Fruit fly (Drosophila melanogaster): ENCODE data around the gene Atac1.

The Atac1 gene

DNA sequence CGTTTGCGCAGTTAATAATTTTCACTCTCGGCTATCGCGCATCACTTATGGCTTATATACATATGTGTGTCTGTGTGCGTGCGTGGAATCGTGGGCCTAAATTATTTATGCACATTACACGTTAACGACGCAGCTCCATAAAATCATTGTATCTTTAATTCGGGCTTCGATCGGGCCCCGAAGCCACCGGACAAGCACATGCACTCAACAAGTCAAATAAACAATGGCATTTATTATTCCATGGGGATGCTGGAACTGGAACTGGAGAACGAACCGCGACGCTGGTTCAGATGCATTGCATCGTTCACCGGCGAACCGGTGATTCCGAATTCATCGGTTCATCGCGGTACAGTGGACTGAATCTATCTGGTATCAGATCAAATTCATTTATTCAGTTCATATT, 11.6 kb downstream of the Atac1 start, which contains the start of gene ihog (continued):
- TF ChIP-seq CG4854 (GFP tag; optimal IDR thresholded peaks at IDR 0.05), result no peak
- TF ChIP-seq HmgD (GFP tag; optimal IDR thresholded peaks at IDR 0.05), result no peak
- peak; percentile 32 for TF ChIP-seq trem (tag; optimal IDR thresholded peaks at IDR 0.05)
- no peak for TF ChIP-seq crp (GFP tag; optimal IDR thresholded peaks at IDR 0.05)
- TF ChIP-seq HLHmδ (GFP tag; optimal IDR thresholded peaks at IDR 0.05), result no peak
- TF ChIP-seq H15 (GFP tag; IDR thresholded peaks at IDR 0.05), result no peak
- TF ChIP-seq tap (tag; optimal IDR thresholded peaks at IDR 0.05), result peak; percentile 46
- no peak for TF ChIP-seq hkb (optimal IDR thresholded peaks at IDR 0.05)
- no peak for TF ChIP-seq hkb (GFP tag; IDR thresholded peaks at IDR 0.05)
- no peak for TF ChIP-seq CG1024 (GFP tag; IDR thresholded peaks at IDR 0.05)

DNA sequence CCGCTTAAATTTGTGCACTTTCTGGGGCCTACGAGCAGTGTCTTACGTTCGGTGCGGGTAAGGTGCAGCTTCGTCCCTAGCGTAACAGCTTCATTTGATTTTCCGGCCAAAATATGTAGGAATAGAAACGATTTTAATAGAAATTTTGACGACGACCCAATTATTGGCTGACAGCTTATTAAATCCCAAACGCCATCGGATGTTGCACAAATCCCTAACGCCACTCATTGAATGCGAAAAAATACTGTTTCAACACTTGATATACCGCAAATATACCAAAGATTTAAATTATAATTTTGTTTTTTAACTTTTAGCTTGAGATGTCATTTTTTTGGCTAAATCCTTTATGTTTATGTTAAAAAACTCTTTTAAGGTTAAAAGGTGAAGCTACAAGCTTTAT, 15.0 kb downstream of the Atac1 start, which contains the start of gene Fgop2:
TSS of gene Fgop2 (minus strand) at position 202 of the 400 bp plus-strand sequence.
- TF ChIP-seq pan (optimal IDR thresholded peaks at IDR 0.05), result no peak
- no peak for TF ChIP-seq pan (GFP tag; optimal IDR thresholded peaks at IDR 0.05 in 1 of 2, IDR thresholded peaks at IDR 0.05 in 1 of 2)
- TF ChIP-seq CG13287 (GFP tag; IDR thresholded peaks at IDR 0.05; ENCODE audit: partially characterized antibody), result peak; percentile 38; the same call in 1 of the 2 replicates
- TF ChIP-seq CG14050 (GFP tag; IDR thresholded peaks at IDR 0.05), result no peak
- TF ChIP-seq Hr3 (GFP tag; optimal IDR thresholded peaks at IDR 0.05), result peak; percentile 36
- TF ChIP-seq CG30020 (tag; optimal IDR thresholded peaks at IDR 0.05), result peak; percentile 13
- no peak for TF ChIP-seq Nf-YC (tag; optimal IDR thresholded peaks at IDR 0.05)
- TF ChIP-seq CG2712 (tag; optimal IDR thresholded peaks at IDR 0.05), result peak; percentile 4
- TF ChIP-seq BEAF-32 (GFP tag; optimal IDR thresholded peaks at IDR 0.05), result peak; percentile 25
- TF ChIP-seq CG2116 (GFP tag; optimal IDR thresholded peaks at IDR 0.05), result peak; percentile 6
- peak; percentile 72 for TF ChIP-seq YL-1 (GFP tag; optimal IDR thresholded peaks at IDR 0.05)
- TF ChIP-seq CG12236 (GFP tag; optimal IDR thresholded peaks at IDR 0.05), result no peak
- peak; percentile 69 for TF ChIP-seq MBD-R2 (GFP tag; IDR thresholded peaks at IDR 0.05)
- peak; percentile 31 for TF ChIP-seq cad (GFP tag; optimal IDR thresholded peaks at IDR 0.05)
- peak; percentile 81 for TF ChIP-seq MESR4 (GFP tag; optimal IDR thresholded peaks at IDR 0.05)
- TF ChIP-seq CG9797 (GFP tag; optimal IDR thresholded peaks at IDR 0.05), result peak; percentile 70
- peak; percentile 26 for TF ChIP-seq CG12659 (GFP tag; optimal IDR thresholded peaks at IDR 0.05)
- TF ChIP-seq phol (tag; optimal IDR thresholded peaks at IDR 0.05), result peak; percentile 15
- no peak for TF ChIP-seq dati (GFP tag; IDR thresholded peaks at IDR 0.05)
- peak; percentile 91 for TF ChIP-seq gfzf (GFP tag; optimal IDR thresholded peaks at IDR 0.05)
- TF ChIP-seq CG10147 (GFP tag; optimal IDR thresholded peaks at IDR 0.05), result no peak
- TF ChIP-seq CG12071 (GFP tag; optimal IDR thresholded peaks at IDR 0.05), result no peak
- peak; percentile 41 for TF ChIP-seq trem (tag; optimal IDR thresholded peaks at IDR 0.05)
- peak; percentile 30 for TF ChIP-seq CG10267 (tag; optimal IDR thresholded peaks at IDR 0.05)
- no peak for TF ChIP-seq Ssrp (tag; optimal IDR thresholded peaks at IDR 0.05)
- TF ChIP-seq CG15601 (tag; optimal IDR thresholded peaks at IDR 0.05), result peak; percentile 49
- TF ChIP-seq CG14710 (tag; optimal IDR thresholded peaks at IDR 0.05), result peak; percentile 41
- no peak for TF ChIP-seq exex (tag; optimal IDR thresholded peaks at IDR 0.05)
- TF ChIP-seq chif (GFP tag; optimal IDR thresholded peaks at IDR 0.05), result no peak
- no peak for TF ChIP-seq br (optimal IDR thresholded peaks at IDR 0.05)
- no peak for TF ChIP-seq CG17186 (GFP tag; optimal IDR thresholded peaks at IDR 0.05)
- peak; percentile 8 for TF ChIP-seq nmo (GFP tag; optimal IDR thresholded peaks at IDR 0.05)
- peak; percentile 20 for TF ChIP-seq Ets97D (GFP tag; optimal IDR thresholded peaks at IDR 0.05)
- peak; percentile 21 for TF ChIP-seq CG17829 (tag; optimal IDR thresholded peaks at IDR 0.05)
- no peak for TF ChIP-seq CG4730 (GFP tag; IDR thresholded peaks at IDR 0.05)
- TF ChIP-seq HmgZ (tag; optimal IDR thresholded peaks at IDR 0.05), result peak; percentile 19
- TF ChIP-seq cato (GFP tag; optimal IDR thresholded peaks at IDR 0.05; ENCODE audit: borderline replicate concordance), result no peak
- TF ChIP-seq CG15514 (GFP tag; optimal IDR thresholded peaks at IDR 0.05), result peak; percentile 84
- TF ChIP-seq CG8290 (GFP tag; optimal IDR thresholded peaks at IDR 0.05), result no peak
- TF ChIP-seq CG8290 (tag; optimal IDR thresholded peaks at IDR 0.05), result no peak
- TF ChIP-seq crc (GFP tag; optimal IDR thresholded peaks at IDR 0.05), result no peak
